Fruit fly (Drosophila melanogaster): ENCODE data around the gene CG4884.

Gene CG4884

dm6 chr3R:27925000-27925970 is 33.8 kb downstream of the CG4884 start, which contains the start of gene mino (continued):
- TF ChIP-seq CG7372 (GFP tag; IDR thresholded peaks at IDR 0.05) (no peak), inv (GFP tag; IDR thresholded peaks at IDR 0.05; ENCODE audit: partially characterized antibody) (no peak), Hr3 (GFP tag; optimal IDR thresholded peaks at IDR 0.05) (no peak), Dad (GFP tag; optimal IDR thresholded peaks at IDR 0.05) (no peak), CG8290 (GFP tag; optimal IDR thresholded peaks at IDR 0.05) (no peak), CG8290 (tag; optimal IDR thresholded peaks at IDR 0.05) (no peak), pzg (GFP tag; optimal IDR thresholded peaks at IDR 0.05) (no peak), prd (optimal IDR thresholded peaks at IDR 0.05) (no peak), prd (GFP tag; IDR thresholded peaks at IDR 0.05) (no peak), CG13894 (tag; optimal IDR thresholded peaks at IDR 0.05) (peak; percentile 99), tio (GFP tag; optimal IDR thresholded peaks at IDR 0.05) (no peak), Jarid2 (GFP tag; optimal IDR thresholded peaks at IDR 0.05) (peak; percentile 17), Ets97D (GFP tag; optimal IDR thresholded peaks at IDR 0.05) (no peak), CG4730 (GFP tag; IDR thresholded peaks at IDR 0.05) (no peak), sens (GFP tag) (peak; percentile 45), Hey (tag; optimal IDR thresholded peaks at IDR 0.05) (no peak), CG17802 (tag; optimal IDR thresholded peaks at IDR 0.05) (no peak), exex (tag; optimal IDR thresholded peaks at IDR 0.05) (peak; percentile 92), CG11695 (GFP tag; IDR thresholded peaks at IDR 0.05) (no peak), ttk (GFP tag; IDR thresholded peaks at IDR 0.05) (no peak), NC2α (GFP tag; optimal IDR thresholded peaks at IDR 0.05) (no peak), wek (GFP tag; optimal IDR thresholded peaks at IDR 0.05) (no peak), row (GFP tag; IDR thresholded peaks at IDR 0.05) (no peak), CG12391 (tag; optimal IDR thresholded peaks at IDR 0.05) (no peak), nau (GFP tag; optimal IDR thresholded peaks at IDR 0.05) (no peak), CG18619 (GFP tag; optimal IDR thresholded peaks at IDR 0.05) (no peak), Trl (optimal IDR thresholded peaks at IDR 0.05) (peak in 1 of 2 experiments; percentile 62), Trl (GFP tag; optimal IDR thresholded peaks at IDR 0.05) (no peak), CG10543 (GFP tag; optimal IDR thresholded peaks at IDR 0.05) (peak; percentile 83), ranshi (GFP tag; IDR thresholded peaks at IDR 0.05) (no peak), hb (GFP tag; IDR thresholded peaks at IDR 0.05; ENCODE audit: partially characterized antibody) (no peak), NC2β (GFP tag; optimal IDR thresholded peaks at IDR 0.05) (no peak), CG7745 (tag; optimal IDR thresholded peaks at IDR 0.05) (no peak), CG14014 (GFP tag; IDR thresholded peaks at IDR 0.05) (no peak; the same call in 1 of the 2 replicates), CG8944 (GFP tag; optimal IDR thresholded peaks at IDR 0.05) (no peak), CG31365 (tag; optimal IDR thresholded peaks at IDR 0.05) (no peak), CG15479 (GFP tag; optimal IDR thresholded peaks at IDR 0.05) (no peak), CG17829 (tag; optimal IDR thresholded peaks at IDR 0.05) (no peak), Meics (GFP tag; optimal IDR thresholded peaks at IDR 0.05) (peak; percentile 24), CrebB (tag; optimal IDR thresholded peaks at IDR 0.05) (no peak), lab (GFP tag; optimal IDR thresholded peaks at IDR 0.05) (peak; percentile 21), Dp (GFP tag; optimal IDR thresholded peaks at IDR 0.05) (no peak), gfzf (GFP tag; optimal IDR thresholded peaks at IDR 0.05) (no peak), B-H1 (GFP tag; IDR thresholded peaks at IDR 0.05) (no peak), dmrt11E (tag; optimal IDR thresholded peaks at IDR 0.05) (no peak), CG17612 (GFP tag; IDR thresholded peaks at IDR 0.05) (no peak), CG2199 (GFP tag; IDR thresholded peaks at IDR 0.05) (0 out of 3 replicates have a peak, but pooled peaks have one; percentile 40), CG1647 (GFP tag; optimal IDR thresholded peaks at IDR 0.05) (no peak), CG6765 (GFP tag; optimal IDR thresholded peaks at IDR 0.05) (peak; percentile 38), CG7963 (GFP tag; IDR thresholded peaks at IDR 0.05; ENCODE audit: partially characterized antibody) (no peak)
